Worm (Caenorhabditis elegans): ENCODE data around the gene sumv-1.

ce11 chrIII:5221820-5222219 is 32.2 kb downstream of the sumv-1 start:
- no peak for TF ChIP-seq cebp-2 (GFP tag; IDR thresholded peaks at IDR 0.05)
- no peak for TF ChIP-seq efl-1 (GFP tag; optimal IDR thresholded peaks at IDR 0.05)
- no peak for TF ChIP-seq repo-1 (tag; optimal IDR thresholded peaks at IDR 0.05)
- TF ChIP-seq B0336.3 (GFP tag; IDR thresholded peaks at IDR 0.05), result no peak
- no peak for TF ChIP-seq egl-44 (GFP tag; IDR thresholded peaks at IDR 0.05)
- no peak for TF ChIP-seq unc-62 (GFP tag; optimal IDR thresholded peaks at IDR 0.05)
- no peak for TF ChIP-seq pha-4 (tag; optimal IDR thresholded peaks at IDR 0.05)
- TF ChIP-seq egl-18 (GFP tag; IDR thresholded peaks at IDR 0.05), result no peak
- TF ChIP-seq Y56A3A.18 (GFP tag; IDR thresholded peaks at IDR 0.05), result no peak

All from whole organism, young adult.